Fruit fly (Drosophila melanogaster): ENCODE data around the gene Arr2.

Arr2 gene

dm6 chr3L:8691891-8692874 is 43.4 kb upstream of the Arr2 start (continued):
- TF ChIP-seq CG9727 (GFP tag; optimal IDR thresholded peaks at IDR 0.05) = peak; percentile 85
- TF ChIP-seq repo (GFP tag; optimal IDR thresholded peaks at IDR 0.05) = no peak
- 0 out of 2 replicates have a peak, but pooled peaks have one; percentile 18 for TF ChIP-seq onecut (GFP tag; IDR thresholded peaks at IDR 0.05)
- TF ChIP-seq fd3F (GFP tag; optimal IDR thresholded peaks at IDR 0.05) = no peak
- no peak for TF ChIP-seq tll (GFP tag; optimal IDR thresholded peaks at IDR 0.05)
- TF ChIP-seq CG7963 (GFP tag; IDR thresholded peaks at IDR 0.05; ENCODE audit: partially characterized antibody) = no peak
- TF ChIP-seq Awh (GFP tag; IDR thresholded peaks at IDR 0.05) = no peak
- no peak for TF ChIP-seq Doc2 (GFP tag; IDR thresholded peaks at IDR 0.05)
- peak; percentile 45 for TF ChIP-seq GATAe (GFP tag; conservative IDR thresholded peaks at IDR 0.05)
- no peak for TF ChIP-seq CG7357 (GFP tag; IDR thresholded peaks at IDR 0.05)
- TF ChIP-seq twi (tag; optimal IDR thresholded peaks at IDR 0.05) = peak; percentile 21
- no peak for TF ChIP-seq CG10959 (GFP tag; IDR thresholded peaks at IDR 0.05)
- no peak for TF ChIP-seq CG14667 (GFP tag; IDR thresholded peaks at IDR 0.05)
- no peak for TF ChIP-seq CG4854 (GFP tag; optimal IDR thresholded peaks at IDR 0.05)
- TF ChIP-seq bowl (GFP tag; IDR thresholded peaks at IDR 0.05) = no peak
- TF ChIP-seq Kr (GFP tag; optimal IDR thresholded peaks at IDR 0.05) = no peak
- peak; percentile 6 for TF ChIP-seq CG6683 (GFP tag; optimal IDR thresholded peaks at IDR 0.05)
- TF ChIP-seq bsh (GFP tag; optimal IDR thresholded peaks at IDR 0.05) = peak; percentile 4 to 15
- TF ChIP-seq CG4617 (GFP tag; optimal IDR thresholded peaks at IDR 0.05; ENCODE audit: borderline replicate concordance) = no peak
- peak; percentile 76 for TF ChIP-seq gem (tag; optimal IDR thresholded peaks at IDR 0.05)
- TF ChIP-seq Jarid2 (GFP tag; optimal IDR thresholded peaks at IDR 0.05) = no peak
- no peak for TF ChIP-seq wek (GFP tag; optimal IDR thresholded peaks at IDR 0.05)
- no peak for TF ChIP-seq pfk (GFP tag; optimal IDR thresholded peaks at IDR 0.05)
- TF ChIP-seq CG4707 (GFP tag; optimal IDR thresholded peaks at IDR 0.05) = no peak
- TF ChIP-seq dmrt11E (tag; optimal IDR thresholded peaks at IDR 0.05) = peak; percentile 49
- no peak for TF ChIP-seq HLH54F (GFP tag; optimal IDR thresholded peaks at IDR 0.05)
- peak; percentile 30 for TF ChIP-seq org-1 (GFP tag; optimal IDR thresholded peaks at IDR 0.05)
- TF ChIP-seq Hr3 (GFP tag; optimal IDR thresholded peaks at IDR 0.05) = peak; percentile 64
- peak; percentile 82 for TF ChIP-seq CoRest (tag; optimal IDR thresholded peaks at IDR 0.05)
- peak; percentile 15 for TF ChIP-seq CG5180 (GFP tag; optimal IDR thresholded peaks at IDR 0.05)
- peak in 1 of 2 experiments; percentile 35 for TF ChIP-seq Hr78 (GFP tag; optimal IDR thresholded peaks at IDR 0.05)
- peak; percentile 19 for TF ChIP-seq CG1602 (GFP tag; optimal IDR thresholded peaks at IDR 0.05)
- TF ChIP-seq crc (GFP tag; optimal IDR thresholded peaks at IDR 0.05) = peak; percentile 9
- TF ChIP-seq CG14710 (tag; optimal IDR thresholded peaks at IDR 0.05) = peak; percentile 41
- peak; percentile 94 for TF ChIP-seq nom (GFP tag; optimal IDR thresholded peaks at IDR 0.05)
- peak; percentile 33 for TF ChIP-seq CG17829 (tag; optimal IDR thresholded peaks at IDR 0.05)
- TF ChIP-seq tio (GFP tag; optimal IDR thresholded peaks at IDR 0.05) = peak; percentile 57
- TF ChIP-seq stc (GFP tag; IDR thresholded peaks at IDR 0.05) = no peak; the same call in 1 of the 2 replicates
- no peak for TF ChIP-seq CG15073 (GFP tag; optimal IDR thresholded peaks at IDR 0.05)
- TF ChIP-seq Xbp1 (GFP tag; optimal IDR thresholded peaks at IDR 0.05) = peak; percentile 42
- TF ChIP-seq slp2 (GFP tag; optimal IDR thresholded peaks at IDR 0.05) = no peak
- TF ChIP-seq Dfd (GFP tag; optimal IDR thresholded peaks at IDR 0.05) = no peak
- no peak for TF ChIP-seq peb (GFP tag; IDR thresholded peaks at IDR 0.05)
- 0 out of 3 replicates have a peak, but pooled peaks have one; percentile 19 for TF ChIP-seq CG6175 (GFP tag; IDR thresholded peaks at IDR 0.05)
- no peak for TF ChIP-seq CG3726 (GFP tag; IDR thresholded peaks at IDR 0.05)
- peak; percentile 44 for TF ChIP-seq Drgx (GFP tag; IDR thresholded peaks at IDR 0.05)
- peak; percentile 64 for TF ChIP-seq Hey (tag; optimal IDR thresholded peaks at IDR 0.05)

Measured in whole organism, embryonic.